Fruit fly (Drosophila melanogaster) whole organism: ENCODE data around the gene ProRS-m.

ENCODE experiments used
- CG8478 ChIP-seq: fragments of >200 bp; optimal IDR thresholded peaks from 2 replicates; lab custom pipeline; 2018; ENCODE audit warnings: inconsistent platforms
- Dll ChIP-seq: fragments of >200 bp; optimal IDR thresholded peaks from 2 replicates; lab custom pipeline; 2017
- EcR ChIP-seq, 2 experiments: fragments of >200 bp; optimal IDR thresholded peaks; 2 replicates each; lab custom pipeline; 2017; ENCODE audit warnings: missing biosample characterization in 2 of 2, missing genetic modification characterization in 2 of 2, missing genetic modification reagents in 2 of 2
- pan ChIP-seq: fragments of >200 bp; optimal IDR thresholded peaks from 2 replicates; lab custom pipeline; 2017
- psq ChIP-seq: fragments of >200 bp; optimal IDR thresholded peaks from 2 replicates; lab custom pipeline; 2017
- usp ChIP-seq: fragments of >200 bp; optimal IDR thresholded peaks from 2 replicates; lab custom pipeline; 2017; ENCODE audit warnings: missing biosample characterization, missing genetic modification characterization, mixed read lengths

The ProRS-m gene

dm6 chr3L:2651800-2652199, at the start of gene ProRS-m, which contains the start of the genes CG42304 and Snup:
Gene ProRS-m, minus strand, starts transcription at chr3L:2651850.
Gene CG42304, plus strand, starts transcription at chr3L:2652088.
Gene Snup, plus strand, starts transcription at chr3L:2652088.
- TF ChIP-seq usp (GFP tag; lab: Kevin White, UChicago) = no peak
- no peak for TF ChIP-seq psq (lab: Kevin White, UChicago)
- no peak for TF ChIP-seq pan (lab: Kevin White, UChicago)
- no peak for TF ChIP-seq CG8478 (lab: Kevin White, UChicago)
- TF ChIP-seq EcR (GFP tag; optimal IDR thresholded peaks at IDR 0.05; lab: Kevin White, UChicago) = no peak
- TF ChIP-seq Dll = no peak

dm6 chr3L:2661322-2661721, 9.7 kb upstream of the ProRS-m start, which contains the start of gene CG33234:
Gene CG33234, plus strand, starts transcription at chr3L:2661622.
- TF ChIP-seq CG8478 (lab: Kevin White, UChicago) = no peak
- TF ChIP-seq pan (lab: Kevin White, UChicago) = no peak
- TF ChIP-seq Dll = no peak
- no peak for TF ChIP-seq psq (lab: Kevin White, UChicago)
- no peak for TF ChIP-seq EcR (GFP tag; optimal IDR thresholded peaks at IDR 0.05; lab: Kevin White, UChicago)
- no peak for TF ChIP-seq usp (GFP tag; lab: Kevin White, UChicago)

- TF ChIP-seq EcR (GFP tag; optimal IDR thresholded peaks at IDR 0.05; lab: Kevin White, UChicago) (no peak), pan (lab: Kevin White, UChicago) (no peak), Dll (no peak), CG8478 (lab: Kevin White, UChicago) (no peak), usp (GFP tag; lab: Kevin White, UChicago) (no peak), psq (lab: Kevin White, UChicago) (no peak)
These were observed 7.7 kb upstream of the ProRS-m start, which contains the start of gene CG33233 for dm6 chr3L:2659339-2659738. Gene CG33233, plus strand, starts transcription at chr3L:2659639.

DNA sequence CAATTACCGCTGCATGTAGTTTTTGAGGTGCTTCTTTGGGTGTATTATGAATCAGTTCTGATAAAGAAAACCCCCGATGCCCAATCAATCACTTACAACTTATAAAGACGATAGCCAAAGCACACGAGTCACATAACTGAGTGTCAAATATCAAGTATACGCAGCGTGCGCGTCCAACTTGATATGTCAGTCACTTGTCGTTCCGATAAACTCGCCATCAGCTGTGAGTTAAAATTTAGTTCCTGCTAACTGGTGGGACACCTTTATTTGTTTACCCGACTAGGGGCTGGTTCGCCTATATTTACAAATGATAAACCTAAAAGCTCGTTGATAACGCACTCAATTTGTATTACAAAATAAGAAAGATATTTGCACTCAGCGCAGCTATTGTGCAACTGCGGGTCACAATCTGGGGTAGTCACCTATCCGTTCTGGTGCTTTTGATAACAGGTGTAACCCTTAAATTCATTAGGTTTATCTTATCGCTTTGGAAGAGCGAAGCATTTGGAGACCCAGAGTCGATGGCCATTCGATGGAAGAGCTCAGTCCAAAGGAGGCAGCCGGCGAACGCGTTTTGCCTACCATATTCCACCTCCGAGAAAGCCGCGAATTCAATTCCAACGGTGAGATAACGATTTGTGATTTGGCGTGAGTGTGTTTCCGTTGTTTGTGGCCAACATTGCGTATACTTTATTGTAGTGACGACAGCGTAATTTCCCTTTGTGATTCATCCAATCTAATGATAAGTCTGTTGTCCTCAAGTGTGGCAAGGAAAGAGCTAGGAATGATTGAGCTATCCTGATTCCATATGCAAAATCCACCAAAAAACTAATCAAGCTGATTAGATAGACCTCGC, 3.9 kb downstream of the ProRS-m start, which contains the start of gene CG1246:
CG1246 (plus strand) TSS at position 526 of the 856 bp plus-strand sequence.
- TF ChIP-seq usp (GFP tag; lab: Kevin White, UChicago) = no peak
- no peak for TF ChIP-seq psq (lab: Kevin White, UChicago)
- no peak for TF ChIP-seq pan (lab: Kevin White, UChicago)
- no peak for TF ChIP-seq Dll

dm6 chr3L:2645068-2645467, 6.6 kb downstream of the ProRS-m start, which contains the start of gene CG1143:
Gene CG1143, plus strand, starts transcription at chr3L:2645368.
- TF ChIP-seq EcR (GFP tag; optimal IDR thresholded peaks at IDR 0.05; lab: Kevin White, UChicago) (no peak), CG8478 (lab: Kevin White, UChicago) (no peak), psq (lab: Kevin White, UChicago) (no peak), pan (lab: Kevin White, UChicago) (no peak), usp (GFP tag; lab: Kevin White, UChicago) (no peak), Dll (no peak)

DNA sequence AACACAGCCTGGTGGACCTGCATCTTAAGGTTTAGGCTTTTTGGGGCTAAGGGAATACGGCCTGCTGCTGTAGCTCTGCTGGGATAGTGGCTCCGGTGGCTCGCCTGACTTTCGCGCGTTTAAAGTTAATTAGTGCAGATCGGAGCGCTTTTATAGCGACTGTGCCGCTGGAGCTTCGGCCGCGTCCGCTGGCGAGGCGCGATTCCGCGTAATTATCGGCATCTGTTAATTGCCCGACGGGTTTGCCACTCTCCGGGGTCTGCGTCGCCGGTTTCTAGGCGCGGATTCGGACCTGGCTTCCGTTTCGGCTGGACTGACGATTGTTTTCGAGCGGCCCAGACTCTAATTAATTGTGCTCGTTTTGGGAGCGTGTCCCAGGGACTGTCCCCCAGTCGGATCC, 8.3 kb downstream of the ProRS-m start, which contains the start of gene CG14949:
CG14949 (minus strand) TSS at position 101 of the 400 bp plus-strand sequence.
- TF ChIP-seq Dll (no peak), pan (lab: Kevin White, UChicago) (no peak), CG8478 (lab: Kevin White, UChicago) (no peak), psq (lab: Kevin White, UChicago) (no peak), EcR (GFP tag; optimal IDR thresholded peaks at IDR 0.05; lab: Kevin White, UChicago) (no peak), usp (GFP tag; lab: Kevin White, UChicago) (no peak)

DNA sequence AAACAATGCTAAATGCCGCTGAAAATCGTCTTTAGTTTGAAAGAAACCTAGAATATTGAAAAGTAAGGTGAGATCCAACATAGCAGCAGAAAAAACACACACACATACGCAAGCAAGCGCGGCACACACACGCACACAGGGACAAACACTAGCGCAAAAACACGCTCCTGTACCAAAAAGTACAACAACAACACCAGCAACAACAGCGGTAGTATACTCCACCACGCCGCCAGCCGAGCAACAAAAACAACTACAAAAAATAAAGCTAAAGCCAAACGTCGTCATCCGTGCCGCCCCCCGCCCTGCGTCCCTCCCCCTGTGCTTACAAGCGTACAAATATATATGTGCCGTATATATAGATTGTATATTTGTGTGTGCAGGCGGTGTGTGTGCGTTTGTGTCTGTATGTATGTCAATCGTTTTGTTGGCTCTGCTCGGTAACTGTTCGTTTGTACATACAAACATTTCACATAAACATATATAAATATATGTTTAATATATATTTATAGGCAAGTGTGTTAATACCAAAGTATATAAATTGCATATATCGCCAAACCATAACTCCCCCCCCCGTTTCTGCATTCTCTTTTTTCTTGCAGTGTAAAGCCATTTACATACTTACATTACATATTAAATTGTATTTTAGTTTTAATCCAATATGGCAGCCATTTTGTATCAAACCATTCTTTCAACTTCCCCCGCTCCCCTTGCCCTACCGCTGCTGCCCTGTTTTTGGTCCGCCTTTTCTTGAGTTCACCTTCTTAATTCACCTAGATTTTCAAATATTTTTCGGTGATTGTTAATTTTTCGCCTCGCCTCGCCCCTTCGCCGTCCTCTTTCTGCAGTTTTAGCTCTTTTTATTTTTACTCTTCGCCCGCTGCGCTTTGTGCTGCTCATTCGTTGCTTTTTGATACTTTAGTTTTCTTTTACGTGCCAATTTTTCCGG, 15.4 kb downstream of the ProRS-m start:
- TF ChIP-seq Dll = no peak
- TF ChIP-seq CG8478 (lab: Kevin White, UChicago) = no peak
- TF ChIP-seq pan (lab: Kevin White, UChicago) = no peak
- TF ChIP-seq usp (GFP tag; lab: Kevin White, UChicago) = no peak
- TF ChIP-seq psq (lab: Kevin White, UChicago) = no peak
- no peak for TF ChIP-seq EcR (GFP tag; optimal IDR thresholded peaks at IDR 0.05; lab: Kevin White, UChicago)

DNA sequence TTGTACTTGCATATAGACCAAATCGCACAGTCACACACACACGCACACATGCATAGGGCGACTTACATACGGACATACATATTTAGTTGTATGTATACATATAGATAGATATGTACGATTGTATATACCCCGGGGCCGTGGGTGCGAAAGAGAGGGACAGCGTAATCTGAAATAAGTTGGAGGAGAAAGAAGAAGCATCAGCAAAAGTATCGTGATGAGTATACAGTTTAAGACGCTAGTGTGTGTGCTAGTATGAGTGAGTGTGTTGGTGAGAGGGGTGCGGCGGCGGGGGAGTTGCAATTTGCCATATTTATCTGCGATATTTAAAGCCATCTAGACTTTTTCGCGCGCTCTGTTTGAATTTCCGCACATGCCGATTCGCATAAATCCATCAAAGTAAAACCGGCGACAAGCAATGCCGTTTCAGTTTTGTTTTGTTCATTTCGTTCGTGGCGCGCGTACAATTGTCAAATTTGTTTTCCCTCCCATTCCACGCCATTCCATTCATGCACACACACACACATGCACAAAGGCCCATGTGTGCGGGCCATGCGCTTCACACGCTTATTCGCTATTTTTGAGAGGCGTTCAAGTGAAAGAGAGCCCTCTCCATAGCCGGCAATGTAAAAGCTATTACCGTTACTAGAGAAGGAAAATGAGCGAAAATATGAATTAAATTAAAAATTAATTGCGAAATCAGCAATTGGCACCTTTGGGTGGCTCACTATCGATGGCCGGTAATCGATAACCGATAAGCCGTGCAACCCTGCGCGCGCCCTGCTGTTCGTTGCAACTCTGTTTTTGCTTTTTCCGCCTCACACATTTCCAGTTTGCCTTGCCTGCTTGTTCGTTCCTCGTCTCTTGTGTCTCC, 16.5 kb downstream of the ProRS-m start:
- TF ChIP-seq psq (lab: Kevin White, UChicago) (no peak), Dll (peak; percentile 55), CG8478 (lab: Kevin White, UChicago) (no peak), EcR (GFP tag; optimal IDR thresholded peaks at IDR 0.05; lab: Kevin White, UChicago) (no peak), pan (lab: Kevin White, UChicago) (no peak)

- peak; percentile 63 for TF ChIP-seq Dll
- no peak for TF ChIP-seq CG8478 (lab: Kevin White, UChicago)
- peak; percentile 67 for TF ChIP-seq psq (lab: Kevin White, UChicago)
These were observed 18.9 kb downstream of the ProRS-m start for dm6 chr3L:2632763-2633100.

DNA sequence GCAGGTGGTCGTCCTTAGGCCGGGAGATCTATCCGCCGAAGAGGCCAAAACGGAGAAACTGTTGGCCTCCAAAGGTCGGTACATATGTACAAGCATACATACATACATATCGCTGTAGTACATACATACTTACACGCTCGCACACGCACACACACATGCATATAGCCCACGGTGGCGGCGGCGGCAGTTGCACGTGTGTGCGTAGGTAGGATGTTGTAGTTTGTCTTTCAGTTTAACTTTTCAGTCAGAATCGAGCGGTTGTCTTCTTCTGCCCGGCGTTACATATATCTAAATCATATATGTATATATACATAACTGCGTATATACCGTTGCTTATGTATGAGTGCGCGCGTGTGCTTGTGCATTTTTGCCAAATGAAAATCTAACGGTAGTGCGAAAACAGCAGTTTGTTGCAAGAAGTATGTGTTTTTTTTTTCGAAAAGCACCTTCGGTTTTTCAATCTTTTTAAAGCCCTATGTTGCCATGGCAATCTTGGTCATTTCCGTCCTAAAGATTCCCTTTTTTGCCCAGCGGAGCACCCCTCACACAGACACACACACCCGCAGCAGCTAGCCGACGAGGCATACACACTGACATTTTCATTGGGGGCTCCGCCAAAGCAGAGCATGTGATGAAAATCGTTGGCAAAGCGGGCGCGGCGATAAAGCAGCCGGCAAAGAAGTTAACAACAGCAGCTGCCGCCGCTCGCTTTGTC, 19.4 kb downstream of the ProRS-m start:
- TF ChIP-seq usp (GFP tag; lab: Kevin White, UChicago) (no peak), EcR (GFP tag; optimal IDR thresholded peaks at IDR 0.05; lab: Kevin White, UChicago) (no peak)
